Worm (Caenorhabditis elegans) whole organism, L4 larva: Measurements from ENCODE around the gene lsd-1.

Experiments
- F37D6.2 ChIP-seq: sonication (generic microtip); optimal IDR thresholded peaks from 2 replicates; lab custom pipeline; 2016; ENCODE audit warnings: mild to moderate bottlenecking, missing genetic modification characterization, missing compliant biosample characterization
- R02D3.7 ChIP-seq: fragments of 150-350 bp; sonication (generic microtip); optimal IDR thresholded peaks from 3 replicates; lab custom pipeline; 2014; ENCODE audit warnings: missing biosample characterization, missing genetic modification characterization
- Y48G9A.11 ChIP-seq: fragments of 200-800 bp; sonication (Bioruptor generic); IDR thresholded peaks from 2 replicates; pipeline ENCODE4 v1.3.6; 2022; ENCODE audit warnings: missing genetic modification reagents, missing genetic modification characterization, missing compliant biosample characterization
- aha-1 ChIP-seq: fragments of 150-350 bp; peaks from one replicate; lab custom pipeline; 2014; ENCODE audit warnings: missing biosample characterization, missing genetic modification characterization
- aly-2 ChIP-seq: sonication (generic microtip); optimal IDR thresholded peaks from 2 replicates; lab custom pipeline; 2018; ENCODE audit warnings: missing biosample characterization, missing genetic modification characterization
- ama-1 ChIP-seq: fragments of 150-350 bp; optimal IDR thresholded peaks from 2 replicates; lab custom pipeline; 2014; ENCODE audit warnings: inconsistent platforms, mixed read lengths
- arid-1 ChIP-seq: fragments of 200-800 bp; sonication (Bioruptor generic); conservative IDR thresholded peaks from 2 replicates; pipeline ENCODE4 v1.3.6; 2022; ENCODE audit warnings: missing genetic modification reagents, missing genetic modification characterization, missing compliant biosample characterization
- ceh-28 ChIP-seq: fragments of 150-350 bp; optimal IDR thresholded peaks from 2 replicates; lab custom pipeline; 2014; ENCODE audit warnings: missing biosample characterization, missing genetic modification reagents, missing genetic modification characterization
- ceh-62 ChIP-seq: sonication (generic microtip); optimal IDR thresholded peaks from 2 replicates; lab custom pipeline; 2017; ENCODE audit warnings: missing biosample characterization, missing genetic modification characterization
- ces-1 ChIP-seq: fragments of 150-350 bp; sonication (generic microtip); optimal IDR thresholded peaks from 4 replicates; lab custom pipeline; 2014; ENCODE audit warnings: missing biosample characterization, missing genetic modification reagents, missing genetic modification characterization
- cey-2 ChIP-seq: sonication (generic microtip); optimal IDR thresholded peaks from 3 replicates; lab custom pipeline; 2017; ENCODE audit warnings: missing genetic modification characterization, mild to moderate bottlenecking, missing compliant biosample characterization, antibody characterized with exemption, borderline replicate concordance; ENCODE audit not compliant: insufficient read depth
- ctbp-1 ChIP-seq: fragments of 200-800 bp; sonication (Bioruptor generic); IDR thresholded peaks from 2 replicates; pipeline ENCODE4 v1.3.6; 2022; ENCODE audit warnings: missing genetic modification reagents, missing genetic modification characterization, missing compliant biosample characterization
- dmd-6 ChIP-seq: fragments of 200-800 bp; sonication (Bioruptor generic); IDR thresholded peaks from 2 replicates; pipeline ENCODE4 v1.3.6; 2022; ENCODE audit warnings: missing genetic modification reagents, missing genetic modification characterization, missing compliant biosample characterization
- dmd-8 ChIP-seq: fragments of 200-800 bp; sonication (Bioruptor generic); IDR thresholded peaks from 2 replicates; pipeline ENCODE4 v1.3.6; 2022; ENCODE audit warnings: missing genetic modification characterization, missing compliant biosample characterization
- dve-1 ChIP-seq: sonication (generic microtip); optimal IDR thresholded peaks from 2 replicates; lab custom pipeline; 2017; ENCODE audit warnings: antibody characterized with exemption, mild to moderate bottlenecking, missing genetic modification characterization, missing compliant biosample characterization; ENCODE audit not compliant: insufficient read depth
- egl-27 ChIP-seq: sonication (generic microtip); optimal IDR thresholded peaks from 3 replicates; lab custom pipeline; 2017; ENCODE audit warnings: missing biosample characterization, missing genetic modification reagents, missing genetic modification characterization
- egl-43 ChIP-seq: fragments of 200-800 bp; sonication (Bioruptor generic); IDR thresholded peaks from 2 replicates; pipeline ENCODE4 v1.3.6; 2022; ENCODE audit warnings: missing genetic modification reagents, missing genetic modification characterization, missing compliant biosample characterization
- fos-1 ChIP-seq: fragments of 150-350 bp; optimal IDR thresholded peaks from 2 replicates; lab custom pipeline; 2014; ENCODE audit warnings: missing biosample characterization, missing genetic modification characterization
- hlh-11 ChIP-seq: fragments of 200-800 bp; sonication (Bioruptor generic); optimal IDR thresholded peaks from 2 replicates; lab custom pipeline; 2018; ENCODE audit warnings: mild to moderate bottlenecking, missing genetic modification characterization, missing compliant biosample characterization
- hlh-30 ChIP-seq: sonication (generic microtip); optimal IDR thresholded peaks from 2 replicates; lab custom pipeline; 2017; ENCODE audit warnings: antibody characterized with exemption, mild to moderate bottlenecking, missing genetic modification characterization, missing compliant biosample characterization; ENCODE audit not compliant: insufficient read depth
- lin-1 ChIP-seq: fragments of 200-800 bp; sonication (Bioruptor generic); IDR thresholded peaks from 2 replicates; pipeline ENCODE4 v1.3.6; 2022; ENCODE audit warnings: missing genetic modification reagents, missing genetic modification characterization, missing compliant biosample characterization
- lin-13 ChIP-seq: fragments of 150-350 bp; optimal IDR thresholded peaks from 2 replicates; lab custom pipeline; 2014; ENCODE audit warnings: missing biosample characterization, missing genetic modification reagents, missing genetic modification characterization
- lir-3 ChIP-seq: sonication (generic microtip); optimal IDR thresholded peaks from 2 replicates; lab custom pipeline; 2016; ENCODE audit warnings: mild to moderate bottlenecking, missing genetic modification characterization, missing compliant biosample characterization
- mdl-1 ChIP-seq, 2 experiments: fragments of 150-350 bp in 1 of 2; sonication (generic microtip) in 1 of 2; optimal IDR thresholded peaks; 2 replicates each; lab custom pipeline; 2014 to 2017; ENCODE audit warnings: missing biosample characterization in 2 of 2, missing genetic modification characterization in 2 of 2
- mep-1 ChIP-seq: fragments of 150-350 bp; sonication (generic microtip); optimal IDR thresholded peaks from 3 replicates; lab custom pipeline; 2014; ENCODE audit warnings: missing biosample characterization, missing genetic modification characterization
- mxl-3 ChIP-seq: fragments of 200-800 bp; sonication (Bioruptor generic); optimal IDR thresholded peaks from 2 replicates; lab custom pipeline; 2018; ENCODE audit warnings: mild to moderate bottlenecking, missing genetic modification characterization, missing compliant biosample characterization
- nhr-10 ChIP-seq: fragments of 150-350 bp; optimal IDR thresholded peaks from 2 replicates; lab custom pipeline; 2014; ENCODE audit warnings: missing biosample characterization, missing genetic modification characterization
- nhr-25 ChIP-seq: sonication (generic microtip); optimal IDR thresholded peaks from 2 replicates; lab custom pipeline; 2017; ENCODE audit warnings: missing genetic modification characterization, mild to moderate bottlenecking, missing compliant biosample characterization, antibody characterized with exemption, moderate library complexity, borderline replicate concordance; ENCODE audit not compliant: insufficient read depth
- nhr-28 ChIP-seq: fragments of 150-350 bp; optimal IDR thresholded peaks from 2 replicates; lab custom pipeline; 2014; ENCODE audit warnings: missing biosample characterization, missing genetic modification characterization
- nhr-48 ChIP-seq: sonication (generic microtip); optimal IDR thresholded peaks from 2 replicates; lab custom pipeline; 2016; ENCODE audit warnings: mild to moderate bottlenecking, missing genetic modification characterization, missing compliant biosample characterization
- nhr-6 ChIP-seq: fragments of 150-350 bp; optimal IDR thresholded peaks from 2 replicates; lab custom pipeline; 2014; ENCODE audit warnings: missing biosample characterization, missing genetic modification characterization
- pha-4 ChIP-seq, 2 experiments: fragments of 150-350 bp in 1 of 2; fragments of 200-800 bp in 1 of 2; sonication (Bioruptor generic) in 1 of 2; IDR thresholded peaks in 1 of 2; optimal IDR thresholded peaks in 1 of 2; 2 replicates each; pipeline versions ENCODE4 v1.3.6 to Lab custom; 2014 to 2022; ENCODE audit warnings: missing genetic modification characterization in 2 of 2, missing genetic modification reagents in 2 of 2, missing biosample characterization in 1 of 2, missing compliant biosample characterization in 1 of 2
- php-3 ChIP-seq: fragments of 200-800 bp; sonication (Bioruptor generic); IDR thresholded peaks from 2 replicates; pipeline ENCODE4 v1.3.6; 2022; ENCODE audit warnings: missing genetic modification reagents, missing genetic modification characterization, missing compliant biosample characterization
- pqm-1 ChIP-seq: sonication (generic microtip); optimal IDR thresholded peaks from 2 replicates; lab custom pipeline; 2017; ENCODE audit warnings: missing biosample characterization, missing genetic modification characterization
- sdz-12 ChIP-seq: fragments of 200-800 bp; sonication (Bioruptor generic); optimal IDR thresholded peaks from 2 replicates; lab custom pipeline; 2018; ENCODE audit warnings: mild to moderate bottlenecking, missing genetic modification characterization, missing compliant biosample characterization
- snpc-1.2 ChIP-seq: fragments of 200-800 bp; sonication (Bioruptor generic); IDR thresholded peaks from 2 replicates; pipeline ENCODE4 v1.3.6; 2022; ENCODE audit warnings: missing genetic modification reagents, missing genetic modification characterization, missing compliant biosample characterization
- snpc-4 ChIP-seq: fragments of 150-350 bp; optimal IDR thresholded peaks from 2 replicates; lab custom pipeline; 2014; ENCODE audit warnings: missing biosample characterization, missing genetic modification characterization
- tag-97 ChIP-seq: fragments of 200-800 bp; sonication (Bioruptor generic); IDR thresholded peaks from 2 replicates; pipeline ENCODE4 v1.3.6; 2022; ENCODE audit warnings: missing genetic modification characterization, missing compliant biosample characterization
- unc-39 ChIP-seq: sonication (generic microtip); optimal IDR thresholded peaks from 2 replicates; lab custom pipeline; 2017; ENCODE audit warnings: missing biosample characterization, missing genetic modification characterization
- unc-62 ChIP-seq, 3 experiments: fragments of 150-350 bp in 1 of 3; sonication (generic microtip); optimal IDR thresholded peaks in 2 of 3; peaks in 1 of 3; 1 replicate in 1 of 3; 2 replicates in 2 of 3; lab custom pipeline; 2014 to 2017; ENCODE audit warnings: missing biosample characterization in 3 of 3, missing genetic modification characterization in 3 of 3, missing genetic modification reagents in 3 of 3, missing genotype in 1 of 3
- zag-1 ChIP-seq: fragments of 150-350 bp; optimal IDR thresholded peaks from 2 replicates; lab custom pipeline; 2014; ENCODE audit warnings: missing biosample characterization, missing genetic modification characterization
- zfp-2 ChIP-seq: sonication (generic microtip); optimal IDR thresholded peaks from 2 replicates; lab custom pipeline; 2016; ENCODE audit warnings: mild to moderate bottlenecking, missing genetic modification characterization, missing compliant biosample characterization
- zfp-3 ChIP-seq: fragments of 200-800 bp; sonication (Bioruptor generic); conservative IDR thresholded peaks from 2 replicates; pipeline ENCODE4 v1.3.6; 2022; ENCODE audit warnings: missing genetic modification reagents, missing genetic modification characterization, missing compliant biosample characterization
- zip-2 ChIP-seq: fragments of 150-350 bp; optimal IDR thresholded peaks from 2 replicates; lab custom pipeline; 2014; ENCODE audit warnings: missing biosample characterization, missing genetic modification characterization
- ztf-11 ChIP-seq: fragments of 150-350 bp; optimal IDR thresholded peaks from 2 replicates; lab custom pipeline; 2014; ENCODE audit warnings: missing biosample characterization, missing genetic modification characterization

lsd-1 gene

ce11 chrX:11964555-11964954, 15.9 kb downstream of the lsd-1 start (continued):
- TF ChIP-seq unc-39 (tag; lab: Kevin White, UChicago) (no peak), lir-3 (tag; lab: Kevin White, UChicago) (no peak), zfp-2 (tag; lab: Kevin White, UChicago) (no peak)
- TF ChIP-seq, all 104 proteins: peak for 17

DNA sequence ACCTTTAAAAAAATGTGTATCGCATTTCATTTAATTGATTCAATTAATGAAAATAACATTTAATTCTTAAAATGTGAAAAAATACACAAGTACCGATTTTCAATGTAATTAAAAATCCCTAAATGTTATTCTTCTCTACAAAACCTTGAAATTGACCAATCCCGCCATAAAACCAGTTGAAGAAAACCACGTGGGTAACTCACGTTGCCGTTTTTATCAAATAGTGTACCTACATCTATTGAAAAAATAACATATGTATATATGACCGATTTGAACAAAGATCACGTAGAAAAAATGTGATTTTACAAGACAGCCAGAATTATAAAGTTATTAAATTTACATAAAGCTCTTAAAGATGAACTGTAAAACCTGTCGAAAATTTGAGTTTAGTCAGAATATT, 16.5 kb downstream of the lsd-1 start:
- TF ChIP-seq hlh-30 (tag; lab: Kevin White, UChicago): peak; percentile 40
- no peak for TF ChIP-seq aly-2 (tag; lab: Kevin White, UChicago)

DNA sequence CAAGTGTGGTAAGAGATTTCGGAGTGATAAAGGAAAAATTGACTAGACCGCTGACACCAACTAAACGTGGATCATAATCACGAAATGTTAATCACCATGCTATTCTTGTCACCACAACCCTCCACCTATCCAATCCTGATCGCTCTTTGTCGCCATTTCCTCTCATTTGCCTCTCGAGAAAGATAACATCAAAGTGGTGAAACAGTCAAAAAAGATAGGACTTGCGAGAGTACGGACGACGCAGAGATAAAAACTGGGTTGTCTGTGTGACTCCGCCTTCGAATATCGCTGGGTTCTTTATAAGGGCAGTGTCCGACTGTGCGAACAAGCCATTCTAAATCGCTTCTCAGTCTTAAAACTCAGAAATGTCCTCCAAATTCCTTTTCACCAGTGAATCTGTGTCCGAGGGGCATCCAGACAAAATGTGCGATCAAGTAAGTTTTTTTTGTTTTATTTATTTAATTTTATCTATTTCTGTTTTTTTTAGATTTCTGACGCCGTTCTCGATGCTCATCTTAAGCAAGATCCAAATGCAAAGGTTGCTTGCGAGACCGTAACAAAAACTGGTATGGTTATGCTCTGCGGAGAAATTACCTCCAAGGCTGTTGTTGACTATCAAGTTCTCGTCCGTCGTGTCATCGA, 17.1 kb downstream of the lsd-1 start, which contains the start of gene sams-1:
Gene sams-1, plus strand, starts transcription at position 300 of the 642 bp plus-strand sequence.
- TF ChIP-seq sdz-12 (GFP tag; lab: Kevin White, UChicago) (no peak), mdl-1 (tag; optimal IDR thresholded peaks at IDR 0.05; lab: Kevin White, UChicago) (no peak), nhr-10 (tag; lab: Kevin White, UChicago) (no peak), egl-27 (tag; lab: Kevin White, UChicago) (no peak), ama-1 (lab: Kevin White, UChicago) (peak; percentile 85), tag-97 (GFP tag; lab: Robert Waterston, UW) (no peak), dmd-6 (GFP tag; lab: Robert Waterston, UW) (peak; percentile 56), ctbp-1 (no peak), mep-1 (tag; lab: Kevin White, UChicago) (no peak), unc-39 (tag; lab: Kevin White, UChicago) (no peak), unc-62 (GFP tag; optimal IDR thresholded peaks at IDR 0.05 in 1 of 2; lab: Kevin White, UChicago) (no peak), unc-62 (tag; optimal IDR thresholded peaks at IDR 0.05; lab: Kevin White, UChicago) (no peak), ceh-62 (tag; lab: Kevin White, UChicago) (no peak), nhr-6 (tag; lab: Kevin White, UChicago) (no peak), php-3 (GFP tag; lab: Robert Waterston, UW) (0 out of 2 replicates have a peak, but pooled peaks have one; percentile 18), fos-1 (tag; lab: Kevin White, UChicago) (no peak), lin-1 (GFP tag; lab: Robert Waterston, UW) (no peak), nhr-25 (tag; lab: Kevin White, UChicago) (no peak), pqm-1 (tag; lab: Kevin White, UChicago) (peak; percentile 14), Y48G9A.11 (GFP tag; lab: Robert Waterston, UW) (no peak), hlh-30 (tag; lab: Kevin White, UChicago) (no peak), snpc-1.2 (GFP tag; lab: Robert Waterston, UW) (no peak), hlh-11 (tag; lab: Kevin White, UChicago) (peak; percentile 55), ztf-11 (tag; lab: Kevin White, UChicago) (no peak), cey-2 (tag; lab: Kevin White, UChicago) (no peak), lin-13 (GFP tag; lab: Kevin White, UChicago) (no peak), egl-43 (GFP tag; lab: Robert Waterston, UW) (no peak), aha-1 (tag; lab: Kevin White, UChicago) (peak; percentile 58), nhr-28 (tag; lab: Kevin White, UChicago) (peak; percentile 60), F37D6.2 (tag; lab: Kevin White, UChicago) (no peak), zfp-2 (tag; lab: Kevin White, UChicago) (no peak), snpc-4 (tag; lab: Kevin White, UChicago) (no peak), ces-1 (GFP tag; lab: Kevin White, UChicago) (no peak), R02D3.7 (tag; lab: Kevin White, UChicago) (no peak), nhr-48 (tag; lab: Kevin White, UChicago) (peak; percentile 4), ceh-28 (tag; lab: Kevin White, UChicago) (no peak), dve-1 (peak; percentile 54), mxl-3 (GFP tag; lab: Kevin White, UChicago) (peak; percentile 58), arid-1 (GFP tag; lab: Robert Waterston, UW) (no peak), zfp-3 (no peak), pha-4 (GFP tag; IDR thresholded peaks at IDR 0.05; lab: Robert Waterston, UW) (no peak), pha-4 (tag; optimal IDR thresholded peaks at IDR 0.05; lab: Kevin White, UChicago) (no peak), dmd-8 (GFP tag; lab: Robert Waterston, UW) (no peak), zag-1 (no peak), zip-2 (no peak)
